Worm (Caenorhabditis elegans) whole organism, mixed stage, embryonic: Measurements from ENCODE around the gene aakb-2.

Source experiments
- blmp-1 ChIP-seq: fragments of 150-350 bp; optimal IDR thresholded peaks from 2 replicates; lab custom pipeline; 2014; ENCODE audit warnings: missing biosample characterization, missing genetic modification characterization
- elt-3 ChIP-seq: fragments of 150-350 bp; optimal IDR thresholded peaks from 2 replicates; lab custom pipeline; 2014; ENCODE audit warnings: missing biosample characterization, missing genetic modification characterization
- lin-13 ChIP-seq: fragments of 150-350 bp; optimal IDR thresholded peaks from 2 replicates; lab custom pipeline; 2014; ENCODE audit warnings: missing biosample characterization, missing genetic modification characterization
- mab-5 ChIP-seq: fragments of 150-350 bp; optimal IDR thresholded peaks from 2 replicates; lab custom pipeline; 2014; ENCODE audit warnings: missing biosample characterization, missing genetic modification characterization
- mls-2 ChIP-seq: sonication (generic microtip); optimal IDR thresholded peaks from 2 replicates; lab custom pipeline; 2016; ENCODE audit warnings: mild to moderate bottlenecking, missing genetic modification characterization, moderate library complexity, missing compliant biosample characterization
- nhr-12 ChIP-seq: fragments of 150-350 bp; optimal IDR thresholded peaks from 2 replicates; lab custom pipeline; 2014; ENCODE audit warnings: missing biosample characterization, missing genetic modification characterization
- nhr-76 ChIP-seq: sonication (generic microtip); optimal IDR thresholded peaks from 2 replicates; lab custom pipeline; 2017; ENCODE audit warnings: missing biosample characterization, missing genetic modification characterization
- unc-62 ChIP-seq: fragments of 150-350 bp; optimal IDR thresholded peaks from 2 replicates; lab custom pipeline; 2014; ENCODE audit warnings: missing biosample characterization, missing genetic modification reagents, missing genetic modification characterization

- TF ChIP-seq mab-5 (tag; lab: Kevin White, UChicago) (no peak), mls-2 (no peak), nhr-76 (no peak), lin-13 (no peak), unc-62 (GFP tag; lab: Kevin White, UChicago) (no peak), nhr-12 (tag; lab: Kevin White, UChicago) (no peak), elt-3 (tag; lab: Kevin White, UChicago) (no peak), blmp-1 (no peak)
Observed at ce11 chrIII:11269206-11269605, 32.3 kb downstream of the aakb-2 start.
